Worm (Caenorhabditis elegans) whole organism, L3 larva: Measurements from ENCODE around the gene klp-3.

Source experiments
- ceh-16 ChIP-seq: sonication (generic microtip); optimal IDR thresholded peaks from 2 replicates; lab custom pipeline; 2017; ENCODE audit warnings: missing biosample characterization, missing genetic modification characterization
- elt-3 ChIP-seq, 3 experiments: fragments of 150-350 bp in 1 of 3; sonication (generic microtip) in 2 of 3; optimal IDR thresholded peaks; 2 replicates in 2 of 3; 4 replicates in 1 of 3; lab custom pipeline; 2014 to 2017; ENCODE audit warnings: missing biosample characterization in 3 of 3, missing genetic modification characterization in 3 of 3
- fkh-10 ChIP-seq: sonication (generic microtip); optimal IDR thresholded peaks from 2 replicates; lab custom pipeline; 2017; ENCODE audit warnings: missing biosample characterization, missing genetic modification reagents, missing genetic modification characterization
- jun-1 ChIP-seq: fragments of 150-350 bp; optimal IDR thresholded peaks from 2 replicates; lab custom pipeline; 2014; ENCODE audit warnings: missing biosample characterization, missing genetic modification reagents, missing genetic modification characterization
- lin-15B ChIP-seq: fragments of 150-350 bp; optimal IDR thresholded peaks from 2 replicates; lab custom pipeline; 2014; ENCODE audit warnings: missing biosample characterization, missing genetic modification characterization
- lin-39 ChIP-seq: fragments of 150-350 bp; optimal IDR thresholded peaks from 2 replicates; lab custom pipeline; 2018; ENCODE audit warnings: missing biosample characterization, missing genetic modification reagents, missing genetic modification characterization
- nhr-28 ChIP-seq: fragments of 150-350 bp; optimal IDR thresholded peaks from 2 replicates; lab custom pipeline; 2014; ENCODE audit warnings: missing biosample characterization, missing genetic modification characterization
- nhr-76 ChIP-seq: fragments of 150-350 bp; sonication (generic microtip); optimal IDR thresholded peaks from 5 replicates; lab custom pipeline; 2014; ENCODE audit warnings: missing biosample characterization, missing genetic modification characterization
- pqm-1 ChIP-seq: fragments of 150-350 bp; optimal IDR thresholded peaks from 2 replicates; lab custom pipeline; 2017; ENCODE audit warnings: missing biosample characterization, missing genetic modification characterization, inconsistent platforms
- sea-2 ChIP-seq: fragments of 150-350 bp; sonication (generic microtip); optimal IDR thresholded peaks from 4 replicates; lab custom pipeline; 2014; ENCODE audit warnings: missing biosample characterization, missing genetic modification reagents, missing genetic modification characterization
- zag-1 ChIP-seq: fragments of 150-350 bp; optimal IDR thresholded peaks from 2 replicates; lab custom pipeline; 2014; ENCODE audit warnings: missing biosample characterization, missing genetic modification characterization
- ztf-4 ChIP-seq: fragments of 150-350 bp; optimal IDR thresholded peaks from 2 replicates; lab custom pipeline; 2014; ENCODE audit warnings: missing biosample characterization, missing genetic modification characterization

DNA sequence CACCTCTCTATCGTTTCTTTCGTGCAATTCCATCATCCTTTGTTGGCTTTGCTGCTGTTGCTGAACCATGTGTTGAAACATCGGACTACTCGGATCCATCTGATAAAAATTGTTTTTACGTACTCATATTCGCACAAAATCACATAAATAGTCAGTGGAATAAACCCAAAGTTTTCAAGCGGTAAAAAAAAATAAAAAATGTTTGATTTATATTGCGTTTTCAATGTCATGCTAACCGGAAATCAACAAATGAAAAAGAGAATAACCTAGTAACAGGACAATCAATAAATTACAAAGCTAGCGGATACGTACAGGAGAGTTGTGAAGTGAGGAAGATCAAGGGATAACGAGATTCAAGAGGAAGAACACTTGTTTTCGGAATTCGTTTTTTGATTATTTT, 12.8 kb downstream of the klp-3 start, which contains the start of gene mdt-10:
- TF ChIP-seq elt-3 (tag; optimal IDR thresholded peaks at IDR 0.05; lab: Kevin White, UChicago) (no peak), nhr-28 (tag; lab: Kevin White, UChicago) (no peak), lin-15B (tag; lab: Kevin White, UChicago) (no peak), ztf-4 (no peak), zag-1 (tag; lab: Kevin White, UChicago) (no peak), pqm-1 (tag; lab: Kevin White, UChicago) (no peak), jun-1 (no peak), lin-39 (tag; lab: Kevin White, UChicago) (no peak), nhr-76 (tag; lab: Kevin White, UChicago) (no peak), sea-2 (no peak), ceh-16 (no peak), fkh-10 (GFP tag; lab: Kevin White, UChicago) (no peak)
